Worm (Caenorhabditis elegans): ENCODE measurements around the gene T22E5.1.

Gene T22E5.1

ce11 chrX:6427147-6427546 lies 14.5 kb downstream of the T22E5.1 start (continued):
- TF ChIP-seq Y5F2A.4 (GFP tag; optimal IDR thresholded peaks at IDR 0.05) (no peak), Y48G9A.11 (GFP tag; IDR thresholded peaks at IDR 0.05) (no peak), zip-11 (GFP tag; IDR thresholded peaks at IDR 0.05) (no peak), vab-7 (GFP tag; IDR thresholded peaks at IDR 0.05) (no peak), nhr-10 (tag; optimal IDR thresholded peaks at IDR 0.05) (no peak), ceh-82 (tag; optimal IDR thresholded peaks at IDR 0.05) (no peak), daf-19 (GFP tag; conservative IDR thresholded peaks at IDR 0.05) (no peak), F49E8.2 (tag; optimal IDR thresholded peaks at IDR 0.05; ENCODE audit: borderline replicate concordance) (no peak), tag-97 (GFP tag; IDR thresholded peaks at IDR 0.05) (no peak), ceh-32 (tag; optimal IDR thresholded peaks at IDR 0.05; ENCODE audit: poor library complexity) (no peak), duxl-1 (tag; optimal IDR thresholded peaks at IDR 0.05; ENCODE audit: poor library complexity) (no peak), ztf-7 (tag; optimal IDR thresholded peaks at IDR 0.05) (no peak), hmg-1.1 (GFP tag; IDR thresholded peaks at IDR 0.05) (no peak), zip-2 (tag; optimal IDR thresholded peaks at IDR 0.05) (no peak), dve-1 (tag; optimal IDR thresholded peaks at IDR 0.05; ENCODE audit: insufficient read depth) (peak; percentile 89), daf-16 (GFP tag; optimal IDR thresholded peaks at IDR 0.05) (no peak), daf-16 (tag; optimal IDR thresholded peaks at IDR 0.05) (peak; percentile 75), php-3 (GFP tag; IDR thresholded peaks at IDR 0.05) (no peak), F37D6.2 (tag; optimal IDR thresholded peaks at IDR 0.05) (no peak), F26F4.8 (GFP tag; conservative IDR thresholded peaks at IDR 0.05) (no peak), snpc-4 (tag; optimal IDR thresholded peaks at IDR 0.05) (no peak), nhr-102 (tag; optimal IDR thresholded peaks at IDR 0.05) (peak; percentile 43), dmd-6 (GFP tag; IDR thresholded peaks at IDR 0.05) (peak; percentile 80), nhr-77 (tag; optimal IDR thresholded peaks at IDR 0.05) (peak; percentile 90), madf-9 (GFP tag; conservative IDR thresholded peaks at IDR 0.05) (no peak), lin-13 (GFP tag; optimal IDR thresholded peaks at IDR 0.05) (no peak), pqm-1 (tag; optimal IDR thresholded peaks at IDR 0.05) (peak; percentile 96), F44E2.7 (GFP tag; IDR thresholded peaks at IDR 0.05) (no peak), ces-1 (GFP tag; optimal IDR thresholded peaks at IDR 0.05) (no peak), mep-1 (tag; optimal IDR thresholded peaks at IDR 0.05) (no peak), daf-12 (tag; optimal IDR thresholded peaks at IDR 0.05) (no peak), nhr-6 (tag; optimal IDR thresholded peaks at IDR 0.05) (no peak), nhr-76 (tag; optimal IDR thresholded peaks at IDR 0.05) (no peak), set-16 (GFP tag; IDR thresholded peaks at IDR 0.05) (no peak), nhr-111 (GFP tag; optimal IDR thresholded peaks at IDR 0.05) (no peak), nhr-48 (tag; optimal IDR thresholded peaks at IDR 0.05) (no peak), hif-1 (tag; optimal IDR thresholded peaks at IDR 0.05) (no peak), ztf-11 (tag; optimal IDR thresholded peaks at IDR 0.05) (no peak), lin-1 (GFP tag; IDR thresholded peaks at IDR 0.05) (0 out of 2 replicates have a peak, but pooled peaks have one; percentile 36), nhr-25 (tag; optimal IDR thresholded peaks at IDR 0.05; ENCODE audit: borderline replicate concordance, insufficient read depth) (no peak), zfp-2 (tag; optimal IDR thresholded peaks at IDR 0.05) (no peak), Y75B8A.6 (GFP tag; IDR thresholded peaks at IDR 0.05) (no peak), ceh-44 (GFP tag; IDR thresholded peaks at IDR 0.05) (no peak), lin-39 (tag; optimal IDR thresholded peaks at IDR 0.05) (no peak)
